Worm (Caenorhabditis elegans) whole organism, L2 larva: ENCODE measurements around the gene ZC204.6.
"Not testable (repeated sequence)": the region's sequence is repeated elsewhere in the genome, so short reads cannot be mapped to it uniquely, and the experiment has no call there.

Source experiments
- C34F6.9 ChIP-seq: fragments of 150-350 bp; optimal IDR thresholded peaks from 2 replicates; lab custom pipeline; 2014; ENCODE audit warnings: missing biosample characterization, missing genetic modification characterization
- R02D3.7 ChIP-seq: fragments of 150-350 bp; optimal IDR thresholded peaks from 2 replicates; lab custom pipeline; 2014; ENCODE audit warnings: missing biosample characterization, missing genetic modification characterization
- egl-27 ChIP-seq: sonication (generic microtip); optimal IDR thresholded peaks from 3 replicates; lab custom pipeline; 2017; ENCODE audit warnings: missing biosample characterization, missing genetic modification reagents, missing genetic modification characterization
- fos-1 ChIP-seq: fragments of 150-350 bp; optimal IDR thresholded peaks from 2 replicates; lab custom pipeline; 2014; ENCODE audit warnings: missing biosample characterization, missing genetic modification characterization
- lsy-2 ChIP-seq, 2 experiments: fragments of 150-350 bp in 1 of 2; sonication (generic microtip) in 1 of 2; optimal IDR thresholded peaks; 2 replicates each; lab custom pipeline; 2014 to 2017; ENCODE audit warnings: missing biosample characterization in 2 of 2, missing genetic modification characterization in 2 of 2
- nhr-6 ChIP-seq: fragments of 150-350 bp; optimal IDR thresholded peaks from 2 replicates; lab custom pipeline; 2014; ENCODE audit warnings: missing biosample characterization, missing genetic modification characterization
- unc-55 ChIP-seq: fragments of 150-350 bp; sonication (generic microtip); optimal IDR thresholded peaks from 3 replicates; lab custom pipeline; 2014; ENCODE audit warnings: missing biosample characterization, missing genetic modification reagents, missing genetic modification characterization
- ztf-1 ChIP-seq: fragments of 200-800 bp; sonication (Bioruptor generic); conservative IDR thresholded peaks from 2 replicates; pipeline ENCODE4 v1.3.6; 2022; ENCODE audit warnings: missing genetic modification characterization, missing compliant biosample characterization
- ztf-4 ChIP-seq: fragments of 150-350 bp; optimal IDR thresholded peaks from 2 replicates; lab custom pipeline; 2014; ENCODE audit warnings: missing biosample characterization, missing genetic modification characterization

- TF ChIP-seq egl-27 (tag; lab: Kevin White, UChicago); fos-1 (tag; lab: Kevin White, UChicago); lsy-2 (tag; optimal IDR thresholded peaks at IDR 0.05; lab: Kevin White, UChicago); ztf-1 (GFP tag; lab: Robert Waterston, UW); C34F6.9 (tag; lab: Kevin White, UChicago); ztf-4; nhr-6; R02D3.7 (tag; lab: Kevin White, UChicago); unc-55 (GFP tag; lab: Kevin White, UChicago): not testable (repeated sequence)
Measured at ce11 chrII:1633490-1633889, 11.1 kb downstream of the ZC204.6 start, which contains the start of gene C08E3.1.
